Worm (Caenorhabditis elegans) whole organism, L1 larva: ENCODE results near the gene R07B1.9.

Experiments used
- C16A3.4 ChIP-seq: fragments of 150-350 bp; optimal IDR thresholded peaks from 2 replicates; lab custom pipeline; 2014; ENCODE audit warnings: missing biosample characterization, missing genetic modification characterization
- blmp-1 ChIP-seq: fragments of 150-350 bp; optimal IDR thresholded peaks from 2 replicates; lab custom pipeline; 2014; ENCODE audit warnings: missing biosample characterization, missing genetic modification characterization
- egl-27 ChIP-seq, 2 experiments: fragments of 150-350 bp in 1 of 2; sonication (generic microtip); optimal IDR thresholded peaks; 3 replicates each; lab custom pipeline; 2017 to 2018; ENCODE audit warnings: missing biosample characterization in 2 of 2, missing genetic modification characterization in 2 of 2, missing genetic modification reagents in 2 of 2
- elt-3 ChIP-seq, 6 experiments: fragments of 150-350 bp in 1 of 6; sonication (generic microtip); optimal IDR thresholded peaks; 2 replicates each; lab custom pipeline; 2017 to 2018; ENCODE audit warnings: missing biosample characterization in 6 of 6, missing genetic modification characterization in 6 of 6, inconsistent platforms in 1 of 6
- ets-5 ChIP-seq: fragments of 200-800 bp; sonication (Bioruptor generic); IDR thresholded peaks from 2 replicates; pipeline ENCODE4 v1.3.6; 2022; ENCODE audit warnings: missing genetic modification characterization, missing compliant biosample characterization
- mef-2 ChIP-seq: fragments of 150-350 bp; optimal IDR thresholded peaks from 2 replicates; lab custom pipeline; 2014; ENCODE audit warnings: missing biosample characterization, missing genetic modification characterization
- nhr-12 ChIP-seq: sonication (generic microtip); optimal IDR thresholded peaks from 2 replicates; lab custom pipeline; 2017; ENCODE audit warnings: missing biosample characterization, missing genetic modification characterization
- nhr-90 ChIP-seq: sonication (generic microtip); optimal IDR thresholded peaks from 2 replicates; lab custom pipeline; 2016; ENCODE audit warnings: mild to moderate bottlenecking, missing genetic modification characterization, missing compliant biosample characterization; ENCODE audit not compliant: poor library complexity
- snu-23 ChIP-seq: sonication (generic microtip); optimal IDR thresholded peaks from 2 replicates; lab custom pipeline; 2016; ENCODE audit warnings: missing genetic modification characterization, missing compliant biosample characterization
- unc-62 ChIP-seq: fragments of 150-350 bp; optimal IDR thresholded peaks from 2 replicates; lab custom pipeline; 2014; ENCODE audit warnings: missing biosample characterization, missing genetic modification reagents, missing genetic modification characterization

DNA sequence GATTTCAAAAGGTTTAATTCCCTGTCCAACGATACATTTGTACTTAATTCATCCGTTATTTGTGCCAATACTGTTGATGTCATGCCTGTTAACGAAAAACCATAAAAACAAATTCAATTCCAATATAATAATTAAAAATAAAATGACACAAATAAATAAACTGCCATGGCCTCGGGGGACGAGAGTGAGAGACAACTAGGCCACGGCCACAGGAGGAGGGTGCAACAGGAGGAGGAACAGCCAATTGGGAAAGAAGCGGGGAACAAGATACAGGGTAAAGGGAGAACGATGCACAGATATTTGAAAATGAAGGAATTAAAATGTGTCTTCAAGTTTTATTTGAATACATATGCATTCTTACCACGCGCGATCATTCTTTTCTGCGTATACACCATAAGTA is 40.1 kb downstream of the R07B1.9 start, which contains the start of gene F21G4.6:
- TF ChIP-seq C16A3.4 (tag; lab: Kevin White, UChicago) (no peak), blmp-1 (tag; lab: Kevin White, UChicago) (no peak), snu-23 (no peak), mef-2 (tag; lab: Kevin White, UChicago) (no peak), nhr-12 (no peak), ets-5 (GFP tag; lab: Robert Waterston, UW) (no peak), elt-3 (tag; optimal IDR thresholded peaks at IDR 0.05; lab: Kevin White, UChicago) (no peak), unc-62 (no peak), nhr-90 (tag; lab: Kevin White, UChicago) (no peak), egl-27 (tag; optimal IDR thresholded peaks at IDR 0.05; lab: Kevin White, UChicago) (no peak)
